4 worm cellular contexts compared by ENCODE assay signal in genomic region chrIII:5201267-5201666, ce11.
TF ChIP-seq lines count a peak whose summit lies in the region.

No protein-coding gene starts in this region.

TF ChIP-seq in whole organism, L1 larva, 84 proteins besides CTCF, POLR2A, EP300 and RAD21 (continued from another document and continues in another):
- TF ChIP-seq fos-1 (tag; optimal IDR thresholded peaks at IDR 0.05; lab: Kevin White, UChicago) = no peak
- TF ChIP-seq hlh-17 (GFP tag; optimal IDR thresholded peaks at IDR 0.05; lab: Kevin White, UChicago; ENCODE audit: borderline replicate concordance) = no peak
- no peak for TF ChIP-seq nhr-76 (tag; optimal IDR thresholded peaks at IDR 0.05; lab: Kevin White, UChicago)
- no peak for TF ChIP-seq nhr-77 (tag; optimal IDR thresholded peaks at IDR 0.05; lab: Kevin White, UChicago)
- TF ChIP-seq skn-1 (tag; optimal IDR thresholded peaks at IDR 0.05; lab: Kevin White, UChicago) = no peak
- peak; percentile 3 for TF ChIP-seq C16A3.4 (tag; optimal IDR thresholded peaks at IDR 0.05; lab: Kevin White, UChicago)
- TF ChIP-seq C04F5.9 (tag; optimal IDR thresholded peaks at IDR 0.05; lab: Kevin White, UChicago) = no peak
- no peak for TF ChIP-seq unc-130 (tag; optimal IDR thresholded peaks at IDR 0.05; lab: Kevin White, UChicago)
- TF ChIP-seq ceh-82 (tag; optimal IDR thresholded peaks at IDR 0.05; lab: Kevin White, UChicago) = no peak
- no peak for TF ChIP-seq isw-1 (GFP tag; IDR thresholded peaks at IDR 0.05; lab: Robert Waterston, UW)
- TF ChIP-seq efl-3 (GFP tag; optimal IDR thresholded peaks at IDR 0.05; lab: Kevin White, UChicago) = no peak
- no peak for TF ChIP-seq dpl-1 (GFP tag; optimal IDR thresholded peaks at IDR 0.05; lab: Kevin White, UChicago)
- TF ChIP-seq unc-30 (tag; optimal IDR thresholded peaks at IDR 0.05; lab: Kevin White, UChicago) = no peak
- no peak for TF ChIP-seq ets-5 (GFP tag; IDR thresholded peaks at IDR 0.05; lab: Robert Waterston, UW)
- TF ChIP-seq pqm-1 (tag; optimal IDR thresholded peaks at IDR 0.05; lab: Kevin White, UChicago) = peak; percentile 78
- TF ChIP-seq mdl-1 (tag; optimal IDR thresholded peaks at IDR 0.05; lab: Kevin White, UChicago) = no peak
- TF ChIP-seq aha-1 (tag; optimal IDR thresholded peaks at IDR 0.05; lab: Kevin White, UChicago) = no peak
- TF ChIP-seq sup-37 (GFP tag; optimal IDR thresholded peaks at IDR 0.05; lab: Kevin White, UChicago) = no peak
- no peak for TF ChIP-seq egl-27 (tag; optimal IDR thresholded peaks at IDR 0.05; lab: Kevin White, UChicago)
- no peak for TF ChIP-seq ztf-11 (tag; optimal IDR thresholded peaks at IDR 0.05; lab: Kevin White, UChicago)
- no peak for TF ChIP-seq nhr-47 (tag; optimal IDR thresholded peaks at IDR 0.05; lab: Kevin White, UChicago)
- TF ChIP-seq ztf-4 (tag; optimal IDR thresholded peaks at IDR 0.05; lab: Kevin White, UChicago) = no peak
- peak; percentile 4 for TF ChIP-seq tbx-2 (tag; optimal IDR thresholded peaks at IDR 0.05; lab: Kevin White, UChicago)
- TF ChIP-seq fkh-4 (tag; optimal IDR thresholded peaks at IDR 0.05; lab: Kevin White, UChicago; ENCODE audit: borderline replicate concordance) = no peak
- TF ChIP-seq lin-15B (tag; optimal IDR thresholded peaks at IDR 0.05; lab: Kevin White, UChicago) = no peak
- TF ChIP-seq rnt-1 (tag; optimal IDR thresholded peaks at IDR 0.05; lab: Kevin White, UChicago) = no peak
- no peak for TF ChIP-seq nhr-28 (tag; optimal IDR thresholded peaks at IDR 0.05; lab: Kevin White, UChicago)
- peak; percentile 48 for TF ChIP-seq lin-14 (GFP tag; optimal IDR thresholded peaks at IDR 0.05; lab: Kevin White, UChicago)
- TF ChIP-seq C34B4.2 (tag; optimal IDR thresholded peaks at IDR 0.05; lab: Kevin White, UChicago) = no peak
- TF ChIP-seq efl-1 (optimal IDR thresholded peaks at IDR 0.05; lab: Kevin White, UChicago) = no peak
- TF ChIP-seq efl-1 (GFP tag; optimal IDR thresholded peaks at IDR 0.05 in 1 of 2; lab: Kevin White, UChicago) = peak in 1 of 2 experiments; percentile 93
- TF ChIP-seq elt-2 (tag; optimal IDR thresholded peaks at IDR 0.05; lab: Kevin White, UChicago) = peak; percentile 93
- TF ChIP-seq nhr-12 (tag; optimal IDR thresholded peaks at IDR 0.05; lab: Kevin White, UChicago) = no peak
- TF ChIP-seq snu-23 (GFP tag; optimal IDR thresholded peaks at IDR 0.05; lab: Kevin White, UChicago) = peak; percentile 18

TF ChIP-seq in whole organism, L2 larva, 48 proteins besides CTCF, POLR2A, EP300 and RAD21 (continued from another document):
- peak; percentile 1 for TF ChIP-seq F13H6.1 (tag; optimal IDR thresholded peaks at IDR 0.05; lab: Kevin White, UChicago)
- peak; percentile 44 for TF ChIP-seq sma-3 (GFP tag; optimal IDR thresholded peaks at IDR 0.05; lab: Kevin White, UChicago)

TF ChIP-seq in whole organism, L3 larva, 47 proteins besides CTCF, POLR2A, EP300 and RAD21 (continued from another document):
- TF ChIP-seq ztf-4 (tag; optimal IDR thresholded peaks at IDR 0.05; lab: Kevin White, UChicago) (no peak), tbx-2 (tag; optimal IDR thresholded peaks at IDR 0.05; lab: Kevin White, UChicago) (no peak), ceh-28 (tag; optimal IDR thresholded peaks at IDR 0.05; lab: Kevin White, UChicago) (peak; percentile 2), nhr-23 (tag; optimal IDR thresholded peaks at IDR 0.05; lab: Kevin White, UChicago) (peak; percentile 9), mdl-1 (tag; optimal IDR thresholded peaks at IDR 0.05; lab: Kevin White, UChicago) (no peak), nhr-12 (tag; optimal IDR thresholded peaks at IDR 0.05; lab: Kevin White, UChicago) (no peak), ceh-9 (tag; optimal IDR thresholded peaks at IDR 0.05; lab: Kevin White, UChicago) (no peak), aly-2 (tag; optimal IDR thresholded peaks at IDR 0.05; lab: Kevin White, UChicago) (no peak), nhr-43 (tag; optimal IDR thresholded peaks at IDR 0.05; lab: Kevin White, UChicago; ENCODE audit: poor library complexity, severe bottlenecking) (no peak), nhr-25 (tag; optimal IDR thresholded peaks at IDR 0.05; lab: Kevin White, UChicago) (no peak), snpc-4 (tag; optimal IDR thresholded peaks at IDR 0.05; lab: Kevin White, UChicago) (no peak), daf-12 (tag; optimal IDR thresholded peaks at IDR 0.05; lab: Kevin White, UChicago) (no peak), ama-1 (optimal IDR thresholded peaks at IDR 0.05; lab: Kevin White, UChicago) (no peak), fkh-2 (tag; optimal IDR thresholded peaks at IDR 0.05; lab: Kevin White, UChicago) (no peak), lin-15B (tag; optimal IDR thresholded peaks at IDR 0.05; lab: Kevin White, UChicago) (no peak), skn-1 (tag; optimal IDR thresholded peaks at IDR 0.05; lab: Kevin White, UChicago) (no peak), pha-4 (tag; optimal IDR thresholded peaks at IDR 0.05; lab: Kevin White, UChicago) (peak; percentile 76), nhr-77 (tag; optimal IDR thresholded peaks at IDR 0.05; lab: Kevin White, UChicago) (no peak), nhr-11 (tag; optimal IDR thresholded peaks at IDR 0.05; lab: Kevin White, UChicago) (no peak), egl-27 (tag; optimal IDR thresholded peaks at IDR 0.05; lab: Kevin White, UChicago) (no peak), egl-5 (tag; optimal IDR thresholded peaks at IDR 0.05; lab: Kevin White, UChicago) (no peak), lsy-12 (tag; optimal IDR thresholded peaks at IDR 0.05; lab: Kevin White, UChicago) (no peak), mml-1 (tag; optimal IDR thresholded peaks at IDR 0.05; lab: Kevin White, UChicago) (no peak), zag-1 (tag; optimal IDR thresholded peaks at IDR 0.05; lab: Kevin White, UChicago) (no peak), lin-39 (tag; optimal IDR thresholded peaks at IDR 0.05; lab: Kevin White, UChicago) (no peak), ztf-11 (tag; optimal IDR thresholded peaks at IDR 0.05; lab: Kevin White, UChicago) (no peak), R02D3.7 (tag; optimal IDR thresholded peaks at IDR 0.05; lab: Kevin White, UChicago) (no peak), fkh-10 (GFP tag; optimal IDR thresholded peaks at IDR 0.05; lab: Kevin White, UChicago) (no peak), eor-1 (tag; optimal IDR thresholded peaks at IDR 0.05; lab: Kevin White, UChicago) (no peak), nhr-237 (tag; optimal IDR thresholded peaks at IDR 0.05; lab: Kevin White, UChicago) (no peak)

TF ChIP-seq in whole organism, L4 larva, 104 proteins besides CTCF, POLR2A, EP300 and RAD21 (continued from another document and continues in another):
- peak; percentile 62 for TF ChIP-seq hlh-30 (tag; optimal IDR thresholded peaks at IDR 0.05; lab: Kevin White, UChicago; ENCODE audit: insufficient read depth)
- no peak for TF ChIP-seq daf-19 (GFP tag; conservative IDR thresholded peaks at IDR 0.05; lab: Robert Waterston, UW)
- TF ChIP-seq zip-2 (tag; optimal IDR thresholded peaks at IDR 0.05; lab: Kevin White, UChicago) = no peak
- peak; percentile 93 for TF ChIP-seq dmd-6 (GFP tag; IDR thresholded peaks at IDR 0.05; lab: Robert Waterston, UW)
- TF ChIP-seq lin-39 (tag; optimal IDR thresholded peaks at IDR 0.05; lab: Kevin White, UChicago) = no peak
- TF ChIP-seq lir-3 (tag; optimal IDR thresholded peaks at IDR 0.05; lab: Kevin White, UChicago) = no peak
- no peak for TF ChIP-seq skn-1 (tag; optimal IDR thresholded peaks at IDR 0.05; lab: Kevin White, UChicago)
- TF ChIP-seq cey-2 (tag; optimal IDR thresholded peaks at IDR 0.05; lab: Kevin White, UChicago; ENCODE audit: borderline replicate concordance, insufficient read depth) = peak; percentile 12
- TF ChIP-seq egl-43 (GFP tag; IDR thresholded peaks at IDR 0.05; lab: Robert Waterston, UW) = no peak
- no peak for TF ChIP-seq ZK546.5 (tag; optimal IDR thresholded peaks at IDR 0.05; lab: Kevin White, UChicago)
- TF ChIP-seq nhr-77 (tag; optimal IDR thresholded peaks at IDR 0.05; lab: Kevin White, UChicago) = peak; percentile 97
- no peak for TF ChIP-seq lin-13 (GFP tag; optimal IDR thresholded peaks at IDR 0.05; lab: Kevin White, UChicago)
- TF ChIP-seq attf-4 (tag; optimal IDR thresholded peaks at IDR 0.05; lab: Kevin White, UChicago) = no peak
- TF ChIP-seq Y48G9A.11 (GFP tag; IDR thresholded peaks at IDR 0.05; lab: Robert Waterston, UW) = no peak
- no peak for TF ChIP-seq Y5F2A.4 (GFP tag; optimal IDR thresholded peaks at IDR 0.05; lab: Kevin White, UChicago)
- TF ChIP-seq daf-12 (tag; optimal IDR thresholded peaks at IDR 0.05; lab: Kevin White, UChicago) = no peak
- peak; percentile 15 to 98 for TF ChIP-seq unc-62 (GFP tag; optimal IDR thresholded peaks at IDR 0.05 in 1 of 2; lab: Kevin White, UChicago)
- TF ChIP-seq unc-62 (tag; optimal IDR thresholded peaks at IDR 0.05; lab: Kevin White, UChicago) = no peak
- TF ChIP-seq zfp-2 (tag; optimal IDR thresholded peaks at IDR 0.05; lab: Kevin White, UChicago) = no peak
- no peak for TF ChIP-seq rbr-2 (tag; optimal IDR thresholded peaks at IDR 0.05; lab: Kevin White, UChicago)
- TF ChIP-seq F10B5.3 (tag; optimal IDR thresholded peaks at IDR 0.05; lab: Kevin White, UChicago) = no peak
- TF ChIP-seq aly-2 (tag; optimal IDR thresholded peaks at IDR 0.05; lab: Kevin White, UChicago) = no peak
- no peak for TF ChIP-seq spr-1 (tag; optimal IDR thresholded peaks at IDR 0.05; lab: Kevin White, UChicago)
- no peak for TF ChIP-seq nhr-42 (GFP tag; IDR thresholded peaks at IDR 0.05; lab: Robert Waterston, UW)
- TF ChIP-seq saeg-2 (GFP tag; IDR thresholded peaks at IDR 0.05; lab: Robert Waterston, UW) = no peak
- no peak for TF ChIP-seq nhr-25 (tag; optimal IDR thresholded peaks at IDR 0.05; lab: Kevin White, UChicago; ENCODE audit: borderline replicate concordance, insufficient read depth)
- TF ChIP-seq mdt-29 (GFP tag; IDR thresholded peaks at IDR 0.05; lab: Robert Waterston, UW) = no peak
- TF ChIP-seq nhr-111 (GFP tag; optimal IDR thresholded peaks at IDR 0.05; lab: Kevin White, UChicago) = no peak
- no peak for TF ChIP-seq F37D6.2 (tag; optimal IDR thresholded peaks at IDR 0.05; lab: Kevin White, UChicago)
- no peak for TF ChIP-seq nhr-237 (tag; optimal IDR thresholded peaks at IDR 0.05; lab: Kevin White, UChicago)
- TF ChIP-seq dve-1 (tag; optimal IDR thresholded peaks at IDR 0.05; lab: Kevin White, UChicago; ENCODE audit: insufficient read depth) = peak; percentile 97
- peak in 1 of 2 experiments; percentile 26 for TF ChIP-seq daf-16 (GFP tag; optimal IDR thresholded peaks at IDR 0.05; lab: Kevin White, UChicago)
- TF ChIP-seq daf-16 (tag; optimal IDR thresholded peaks at IDR 0.05; lab: Kevin White, UChicago) = peak; percentile 94
- TF ChIP-seq ceh-82 (tag; optimal IDR thresholded peaks at IDR 0.05; lab: Kevin White, UChicago) = no peak
- no peak for TF ChIP-seq F44E2.7 (GFP tag; IDR thresholded peaks at IDR 0.05; lab: Robert Waterston, UW)
- TF ChIP-seq hmg-1.1 (GFP tag; IDR thresholded peaks at IDR 0.05; lab: Robert Waterston, UW) = no peak
- no peak for TF ChIP-seq ZK337.2 (GFP tag; IDR thresholded peaks at IDR 0.05; lab: Robert Waterston, UW)
- TF ChIP-seq Y75B8A.6 (GFP tag; IDR thresholded peaks at IDR 0.05; lab: Robert Waterston, UW) = no peak
- no peak for TF ChIP-seq F26F4.8 (GFP tag; conservative IDR thresholded peaks at IDR 0.05; lab: Robert Waterston, UW)
- peak; percentile 22 for TF ChIP-seq dpl-1 (GFP tag; optimal IDR thresholded peaks at IDR 0.05; lab: Kevin White, UChicago)
- no peak for TF ChIP-seq unc-130 (GFP tag; optimal IDR thresholded peaks at IDR 0.05; lab: Kevin White, UChicago)
- TF ChIP-seq zag-1 (tag; optimal IDR thresholded peaks at IDR 0.05; lab: Kevin White, UChicago) = no peak
- no peak for TF ChIP-seq jun-1 (tag; optimal IDR thresholded peaks at IDR 0.05; lab: Kevin White, UChicago)
- no peak for TF ChIP-seq madf-9 (GFP tag; conservative IDR thresholded peaks at IDR 0.05; lab: Robert Waterston, UW)
- TF ChIP-seq mdl-1 (tag; optimal IDR thresholded peaks at IDR 0.05; lab: Kevin White, UChicago) = no peak
- no peak for TF ChIP-seq ces-1 (GFP tag; optimal IDR thresholded peaks at IDR 0.05; lab: Kevin White, UChicago)
- no peak for TF ChIP-seq ztf-11 (tag; optimal IDR thresholded peaks at IDR 0.05; lab: Kevin White, UChicago)
- no peak for TF ChIP-seq lin-29 (GFP tag; IDR thresholded peaks at IDR 0.05; lab: Robert Waterston, UW)
- TF ChIP-seq snpc-4 (tag; optimal IDR thresholded peaks at IDR 0.05; lab: Kevin White, UChicago) = no peak
- TF ChIP-seq nhr-11 (tag; optimal IDR thresholded peaks at IDR 0.05; lab: Kevin White, UChicago) = no peak
- TF ChIP-seq vab-7 (GFP tag; IDR thresholded peaks at IDR 0.05; lab: Robert Waterston, UW) = no peak
- no peak for TF ChIP-seq R02D3.7 (tag; optimal IDR thresholded peaks at IDR 0.05; lab: Kevin White, UChicago)
- peak; percentile 67 for TF ChIP-seq nhr-48 (tag; optimal IDR thresholded peaks at IDR 0.05; lab: Kevin White, UChicago)
- no peak for TF ChIP-seq lim-7 (GFP tag; IDR thresholded peaks at IDR 0.05; lab: Robert Waterston, UW)
- no peak for TF ChIP-seq Y105C5A.15 (GFP tag; IDR thresholded peaks at IDR 0.05; lab: Robert Waterston, UW)
- no peak for TF ChIP-seq nhr-6 (tag; optimal IDR thresholded peaks at IDR 0.05; lab: Kevin White, UChicago)
- TF ChIP-seq mes-2 (tag; optimal IDR thresholded peaks at IDR 0.05; lab: Kevin White, UChicago; ENCODE audit: poor library complexity, severe bottlenecking) = no peak
- no peak for TF ChIP-seq zip-11 (GFP tag; IDR thresholded peaks at IDR 0.05; lab: Robert Waterston, UW)
- TF ChIP-seq lin-1 (GFP tag; IDR thresholded peaks at IDR 0.05; lab: Robert Waterston, UW) = peak; percentile 59
- no peak for TF ChIP-seq lin-15B (tag; optimal IDR thresholded peaks at IDR 0.05; lab: Kevin White, UChicago)
- 0 out of 2 replicates have a peak, but pooled peaks have one; percentile 23 for TF ChIP-seq T26A8.4 (GFP tag; IDR thresholded peaks at IDR 0.05; lab: Robert Waterston, UW)
- no peak for TF ChIP-seq nhr-76 (tag; optimal IDR thresholded peaks at IDR 0.05; lab: Kevin White, UChicago)
- no peak for TF ChIP-seq madf-5 (GFP tag; IDR thresholded peaks at IDR 0.05; lab: Robert Waterston, UW)
- peak in 1 of 2 experiments; percentile 58 for TF ChIP-seq lsy-2 (tag; optimal IDR thresholded peaks at IDR 0.05; lab: Kevin White, UChicago)
- no peak for TF ChIP-seq D1046.2 (GFP tag; IDR thresholded peaks at IDR 0.05; lab: Robert Waterston, UW)
- TF ChIP-seq tag-97 (GFP tag; IDR thresholded peaks at IDR 0.05; lab: Robert Waterston, UW) = no peak
- TF ChIP-seq ztf-7 (tag; optimal IDR thresholded peaks at IDR 0.05; lab: Kevin White, UChicago) = peak; percentile 41
- TF ChIP-seq sdz-12 (GFP tag; optimal IDR thresholded peaks at IDR 0.05; lab: Kevin White, UChicago) = no peak
- TF ChIP-seq T20F7.1 (GFP tag; optimal IDR thresholded peaks at IDR 0.05; lab: Kevin White, UChicago) = peak; percentile 58
- TF ChIP-seq ceh-62 (tag; optimal IDR thresholded peaks at IDR 0.05; lab: Kevin White, UChicago) = no peak
- TF ChIP-seq nhr-28 (tag; optimal IDR thresholded peaks at IDR 0.05; lab: Kevin White, UChicago) = peak; percentile 99
- TF ChIP-seq set-16 (GFP tag; IDR thresholded peaks at IDR 0.05; lab: Robert Waterston, UW) = no peak
- peak; percentile 57; the same call in 1 of the 2 replicates for TF ChIP-seq nhr-41 (GFP tag; IDR thresholded peaks at IDR 0.05; lab: Robert Waterston, UW)
- no peak for TF ChIP-seq mxl-3 (GFP tag; optimal IDR thresholded peaks at IDR 0.05; lab: Kevin White, UChicago)
- TF ChIP-seq mxl-2 (GFP tag; conservative IDR thresholded peaks at IDR 0.05; lab: Robert Waterston, UW) = no peak
- TF ChIP-seq snpc-1.2 (GFP tag; IDR thresholded peaks at IDR 0.05; lab: Robert Waterston, UW) = no peak
- no peak for TF ChIP-seq nhr-10 (tag; optimal IDR thresholded peaks at IDR 0.05; lab: Kevin White, UChicago)
- TF ChIP-seq ama-1 (optimal IDR thresholded peaks at IDR 0.05; lab: Kevin White, UChicago) = no peak
- peak; percentile 86 for TF ChIP-seq aha-1 (tag; lab: Kevin White, UChicago)
- no peak for TF ChIP-seq fos-1 (tag; optimal IDR thresholded peaks at IDR 0.05; lab: Kevin White, UChicago)
- TF ChIP-seq ceh-32 (tag; optimal IDR thresholded peaks at IDR 0.05; lab: Kevin White, UChicago; ENCODE audit: poor library complexity) = no peak
